Fruit fly (Drosophila melanogaster) Kc167 (cell line): ENCODE measurements around the gene Tnks.

ENCODE experiments used
- Myc ChIP-seq: fragments of >200 bp; optimal IDR thresholded peaks from 2 replicates; lab custom pipeline; 2017; ENCODE audit warnings: missing external identifiers
- Sin3A ChIP-seq: fragments of >200 bp; optimal IDR thresholded peaks from 2 replicates; lab custom pipeline; 2018; ENCODE audit warnings: missing external identifiers
- h ChIP-seq: fragments of >200 bp; optimal IDR thresholded peaks from 3 replicates; lab custom pipeline; 2018; ENCODE audit warnings: missing external identifiers
- insv ChIP-seq: fragments of >200 bp; optimal IDR thresholded peaks from 3 replicates; lab custom pipeline; 2018; ENCODE audit warnings: missing external identifiers
- psq ChIP-seq: fragments of >200 bp; optimal IDR thresholded peaks from 2 replicates; lab custom pipeline; 2017; ENCODE audit warnings: missing external identifiers
- ttk ChIP-seq: sonication (Bioruptor generic); optimal IDR thresholded peaks from 2 replicates; lab custom pipeline; 2017; ENCODE audit warnings: missing external identifiers

- TF ChIP-seq h = no peak
- no peak for TF ChIP-seq psq (lab: Kevin White, UChicago)
- no peak for TF ChIP-seq insv (lab: Kevin White, UChicago)
- TF ChIP-seq Myc (lab: Kevin White, UChicago) = no peak
- no peak for TF ChIP-seq ttk
- no peak for TF ChIP-seq Sin3A (lab: Kevin White, UChicago)
Observed at dm6 chr3R:25680528-25680927, 19.4 kb upstream of the Tnks start, which contains the start of the genes CG4743 and Idh3g.
